Fruit fly (Drosophila melanogaster): ENCODE data around the gene RpL34a.

RpL34a gene

dm6 chr3R:26098502-26099210 is 39.6 kb upstream of the RpL34a start, which contains the start of gene dysf (continued):
- TF ChIP-seq NC2α (GFP tag; optimal IDR thresholded peaks at IDR 0.05) (no peak), E2f2 (GFP tag; IDR thresholded peaks at IDR 0.05) (peak; percentile 24; the same call in 1 of the 2 replicates), CG15696 (tag; optimal IDR thresholded peaks at IDR 0.05) (peak; percentile 86), btn (GFP tag; optimal IDR thresholded peaks at IDR 0.05) (no peak), CG16779 (GFP tag; IDR thresholded peaks at IDR 0.05) (no peak), CG4424 (GFP tag; optimal IDR thresholded peaks at IDR 0.05) (peak; percentile 58), kay (GFP tag; optimal IDR thresholded peaks at IDR 0.05) (no peak), Jarid2 (GFP tag; optimal IDR thresholded peaks at IDR 0.05) (no peak), Nf-YA (GFP tag; IDR thresholded peaks at IDR 0.05) (no peak), oc (tag; optimal IDR thresholded peaks at IDR 0.05) (no peak), GATAe (GFP tag; conservative IDR thresholded peaks at IDR 0.05) (no peak), bsh (GFP tag; optimal IDR thresholded peaks at IDR 0.05) (peak; percentile 2 to 60), usp (GFP tag; optimal IDR thresholded peaks at IDR 0.05) (no peak), MBD-R2 (GFP tag; IDR thresholded peaks at IDR 0.05) (no peak), D (optimal IDR thresholded peaks at IDR 0.05) (no peak), D (GFP tag; optimal IDR thresholded peaks at IDR 0.05) (peak; percentile 56), grau (tag; optimal IDR thresholded peaks at IDR 0.05) (peak; percentile 83), CG12744 (GFP tag; optimal IDR thresholded peaks at IDR 0.05) (no peak), wek (GFP tag; optimal IDR thresholded peaks at IDR 0.05) (no peak), lbe (GFP tag; optimal IDR thresholded peaks at IDR 0.05) (no peak), slp2 (GFP tag; optimal IDR thresholded peaks at IDR 0.05) (no peak), lilli (GFP tag; optimal IDR thresholded peaks at IDR 0.05) (no peak), CG8765 (GFP tag; IDR thresholded peaks at IDR 0.05) (no peak), Taf1 (GFP tag; IDR thresholded peaks at IDR 0.05) (no peak), CG10209 (GFP tag; optimal IDR thresholded peaks at IDR 0.05) (peak; percentile 72), eve (GFP tag; optimal IDR thresholded peaks at IDR 0.05) (no peak), cato (GFP tag; optimal IDR thresholded peaks at IDR 0.05; ENCODE audit: borderline replicate concordance) (peak; percentile 13), sisA (GFP tag; IDR thresholded peaks at IDR 0.05) (peak; percentile 23; the same call in 1 of the 2 replicates), CG6765 (GFP tag; optimal IDR thresholded peaks at IDR 0.05) (peak; percentile 23), Sox100B (GFP tag; optimal IDR thresholded peaks at IDR 0.05) (peak; percentile 85), ssp (GFP tag; IDR thresholded peaks at IDR 0.05) (peak; percentile 42; the same call in 1 of the 2 replicates), Antp (GFP tag; optimal IDR thresholded peaks at IDR 0.05) (no peak), dmrt11E (tag; optimal IDR thresholded peaks at IDR 0.05) (peak; percentile 87), CG5953 (GFP tag; IDR thresholded peaks at IDR 0.05) (no peak), C15 (GFP tag; IDR thresholded peaks at IDR 0.05) (no peak), sob (GFP tag; IDR thresholded peaks at IDR 0.05) (0 out of 2 replicates have a peak, but pooled peaks have one; percentile 25), croc (GFP tag; conservative IDR thresholded peaks at IDR 0.05) (no peak; the same call in 2 of the 3 replicates), CG3838 (GFP tag; optimal IDR thresholded peaks at IDR 0.05) (no peak), corto (GFP tag; optimal IDR thresholded peaks at IDR 0.05) (no peak), tin (GFP tag; optimal IDR thresholded peaks at IDR 0.05) (peak; percentile 54), br (optimal IDR thresholded peaks at IDR 0.05) (no peak), CG13287 (GFP tag; IDR thresholded peaks at IDR 0.05; ENCODE audit: partially characterized antibody) (no peak), CG1647 (GFP tag; optimal IDR thresholded peaks at IDR 0.05) (no peak), her (GFP tag; optimal IDR thresholded peaks at IDR 0.05) (no peak), twi (tag; optimal IDR thresholded peaks at IDR 0.05) (peak; percentile 73), CG1233 (GFP tag; optimal IDR thresholded peaks at IDR 0.05) (peak; percentile 55), Eip74EF (GFP tag; optimal IDR thresholded peaks at IDR 0.05) (peak in 1 of 2 experiments; percentile 45), ro (GFP tag; IDR thresholded peaks at IDR 0.05) (peak; percentile 23; the same call in 1 of the 2 replicates), Ada2b (GFP tag; IDR thresholded peaks at IDR 0.05) (no peak), fu2 (GFP tag; optimal IDR thresholded peaks at IDR 0.05) (no peak), stc (GFP tag; IDR thresholded peaks at IDR 0.05) (peak; percentile 45; the same call in 1 of the 2 replicates)
